Worm (Caenorhabditis elegans) whole organism, early embryonic: ENCODE measurements around the gene unc-46.

Source experiments
- F13C5.2 ChIP-seq: sonication (generic microtip); optimal IDR thresholded peaks from 2 replicates; lab custom pipeline; 2017; ENCODE audit warnings: mild to moderate bottlenecking, missing genetic modification characterization, inconsistent platforms, missing compliant biosample characterization
- flt-1 ChIP-seq: fragments of 200-800 bp; sonication (Bioruptor generic); IDR thresholded peaks from 2 replicates; pipeline ENCODE4 v1.3.6; 2022; ENCODE audit warnings: missing genetic modification characterization, missing compliant biosample characterization

ce11 chrV:5067390-5067789 lies 31.4 kb downstream of the unc-46 start:
- TF ChIP-seq flt-1 (GFP tag; lab: Robert Waterston, UW) (no peak), F13C5.2 (tag; lab: Kevin White, UChicago) (no peak)
